ENCODE assay signal across 4 worm cellular contexts in genomic region chrV:7730488-7730887, ce11.
TF ChIP-seq lines count a peak whose summit lies in the region.

No protein-coding gene starts in this region.

TF ChIP-seq in whole organism, L2 larva, 48 proteins besides CTCF, POLR2A, EP300 and RAD21 (continued from another document):
- TF ChIP-seq F13H6.1 (tag; optimal IDR thresholded peaks at IDR 0.05; lab: Kevin White, UChicago) (peak; percentile 68), ztf-4 (tag; optimal IDR thresholded peaks at IDR 0.05; lab: Kevin White, UChicago) (peak; percentile 63), blmp-1 (tag; optimal IDR thresholded peaks at IDR 0.05; lab: Kevin White, UChicago; ENCODE audit: insufficient read depth) (no peak), nhr-11 (tag; optimal IDR thresholded peaks at IDR 0.05; lab: Kevin White, UChicago) (no peak)

TF ChIP-seq in whole organism, L4 larva, 104 proteins besides CTCF, POLR2A, EP300 and RAD21 (continued from another document and continues in another):
- TF ChIP-seq nhr-237 (tag; optimal IDR thresholded peaks at IDR 0.05; lab: Kevin White, UChicago): no peak
- TF ChIP-seq unc-39 (tag; optimal IDR thresholded peaks at IDR 0.05; lab: Kevin White, UChicago): no peak
- TF ChIP-seq hlh-30 (tag; optimal IDR thresholded peaks at IDR 0.05; lab: Kevin White, UChicago; ENCODE audit: insufficient read depth): peak; percentile 64
- peak; percentile 52; the same call in 1 of the 2 replicates for TF ChIP-seq snpc-1.2 (GFP tag; IDR thresholded peaks at IDR 0.05; lab: Robert Waterston, UW)
- no peak for TF ChIP-seq nhr-102 (tag; optimal IDR thresholded peaks at IDR 0.05; lab: Kevin White, UChicago)
- TF ChIP-seq mxl-2 (GFP tag; conservative IDR thresholded peaks at IDR 0.05; lab: Robert Waterston, UW): no peak
- TF ChIP-seq mdt-29 (GFP tag; IDR thresholded peaks at IDR 0.05; lab: Robert Waterston, UW): no peak
- no peak for TF ChIP-seq zfp-3 (GFP tag; conservative IDR thresholded peaks at IDR 0.05; lab: Robert Waterston, UW)
- TF ChIP-seq ceh-28 (tag; optimal IDR thresholded peaks at IDR 0.05; lab: Kevin White, UChicago): no peak
- TF ChIP-seq php-3 (GFP tag; IDR thresholded peaks at IDR 0.05; lab: Robert Waterston, UW): no peak
- TF ChIP-seq ztf-7 (tag; optimal IDR thresholded peaks at IDR 0.05; lab: Kevin White, UChicago): peak; percentile 35
- TF ChIP-seq fkh-10 (GFP tag; optimal IDR thresholded peaks at IDR 0.05; lab: Kevin White, UChicago): no peak
- TF ChIP-seq lsy-2 (tag; optimal IDR thresholded peaks at IDR 0.05; lab: Kevin White, UChicago): peak in 1 of 2 experiments; percentile 68
- no peak for TF ChIP-seq sdz-12 (GFP tag; optimal IDR thresholded peaks at IDR 0.05; lab: Kevin White, UChicago)
- TF ChIP-seq pha-4 (GFP tag; IDR thresholded peaks at IDR 0.05; lab: Robert Waterston, UW): peak; percentile 25; the same call in 1 of the 2 replicates
- TF ChIP-seq pha-4 (tag; optimal IDR thresholded peaks at IDR 0.05; lab: Kevin White, UChicago): no peak
- no peak for TF ChIP-seq R02D3.7 (tag; optimal IDR thresholded peaks at IDR 0.05; lab: Kevin White, UChicago)
- no peak for TF ChIP-seq egl-27 (tag; optimal IDR thresholded peaks at IDR 0.05; lab: Kevin White, UChicago)
- TF ChIP-seq gei-8 (GFP tag; optimal IDR thresholded peaks at IDR 0.05; lab: Kevin White, UChicago): peak; percentile 24
- no peak for TF ChIP-seq cey-2 (tag; optimal IDR thresholded peaks at IDR 0.05; lab: Kevin White, UChicago; ENCODE audit: borderline replicate concordance, insufficient read depth)
- no peak for TF ChIP-seq mdl-1 (tag; optimal IDR thresholded peaks at IDR 0.05; lab: Kevin White, UChicago)
- no peak for TF ChIP-seq zip-2 (tag; optimal IDR thresholded peaks at IDR 0.05; lab: Kevin White, UChicago)
- no peak for TF ChIP-seq nhr-111 (GFP tag; optimal IDR thresholded peaks at IDR 0.05; lab: Kevin White, UChicago)
- TF ChIP-seq F37D6.2 (tag; optimal IDR thresholded peaks at IDR 0.05; lab: Kevin White, UChicago): no peak
- TF ChIP-seq unc-62 (GFP tag; optimal IDR thresholded peaks at IDR 0.05 in 1 of 2; lab: Kevin White, UChicago): peak in 1 of 2 experiments; percentile 8
- TF ChIP-seq unc-62 (tag; optimal IDR thresholded peaks at IDR 0.05; lab: Kevin White, UChicago): no peak
- 0 out of 2 replicates have a peak, but pooled peaks have one; percentile 45 for TF ChIP-seq hmg-1.1 (GFP tag; IDR thresholded peaks at IDR 0.05; lab: Robert Waterston, UW)
- no peak for TF ChIP-seq F10B5.3 (tag; optimal IDR thresholded peaks at IDR 0.05; lab: Kevin White, UChicago)
- TF ChIP-seq egl-43 (GFP tag; IDR thresholded peaks at IDR 0.05; lab: Robert Waterston, UW): peak; percentile 60; the same call in 1 of the 2 replicates
- TF ChIP-seq lim-7 (GFP tag; IDR thresholded peaks at IDR 0.05; lab: Robert Waterston, UW): no peak
- TF ChIP-seq skn-1 (tag; optimal IDR thresholded peaks at IDR 0.05; lab: Kevin White, UChicago): no peak
- no peak for TF ChIP-seq F49E8.2 (tag; optimal IDR thresholded peaks at IDR 0.05; lab: Kevin White, UChicago; ENCODE audit: borderline replicate concordance)
- TF ChIP-seq lin-29 (GFP tag; IDR thresholded peaks at IDR 0.05; lab: Robert Waterston, UW): no peak
- TF ChIP-seq ceh-32 (tag; optimal IDR thresholded peaks at IDR 0.05; lab: Kevin White, UChicago; ENCODE audit: poor library complexity): no peak
- peak; percentile 77 for TF ChIP-seq T26A8.4 (GFP tag; IDR thresholded peaks at IDR 0.05; lab: Robert Waterston, UW)
- no peak for TF ChIP-seq tag-97 (GFP tag; IDR thresholded peaks at IDR 0.05; lab: Robert Waterston, UW)
- no peak for TF ChIP-seq nhr-41 (GFP tag; IDR thresholded peaks at IDR 0.05; lab: Robert Waterston, UW)
- 0 out of 2 replicates have a peak, but pooled peaks have one; percentile 61 for TF ChIP-seq arid-1 (GFP tag; conservative IDR thresholded peaks at IDR 0.05; lab: Robert Waterston, UW)
- TF ChIP-seq aly-2 (tag; optimal IDR thresholded peaks at IDR 0.05; lab: Kevin White, UChicago): no peak
- TF ChIP-seq D1046.2 (GFP tag; IDR thresholded peaks at IDR 0.05; lab: Robert Waterston, UW): no peak
- peak; percentile 37 for TF ChIP-seq nhr-6 (tag; optimal IDR thresholded peaks at IDR 0.05; lab: Kevin White, UChicago)
- no peak for TF ChIP-seq daf-19 (GFP tag; conservative IDR thresholded peaks at IDR 0.05; lab: Robert Waterston, UW)

TF ChIP-seq in whole organism, late embryonic, 69 proteins besides CTCF, POLR2A, EP300 and RAD21 (continued from another document):
- TF ChIP-seq pha-4 (tag; optimal IDR thresholded peaks at IDR 0.05; lab: Kevin White, UChicago): no peak
TF ChIP-seq in whole organism, late embryonic: peak in this region for 5.

TF ChIP-seq in whole organism, mixed stage, embryonic, 35 proteins besides CTCF, POLR2A, EP300 and RAD21 (continued from another document):
- TF ChIP-seq ceh-83 (GFP tag; optimal IDR thresholded peaks at IDR 0.05; lab: Kevin White, UChicago): peak; percentile 21
- TF ChIP-seq bed-3 (GFP tag; optimal IDR thresholded peaks at IDR 0.05; lab: Kevin White, UChicago): no peak
